Fruit fly (Drosophila melanogaster): ENCODE data around the gene cold.

cold gene

dm6 chr2L:559311-559710, 14.8 kb upstream of the cold start, which contains the start of gene Tspo:
Tspo (plus strand) TSS chr2L:559612.
- TF ChIP-seq CG17801 (GFP tag; optimal IDR thresholded peaks at IDR 0.05; ENCODE audit: partially characterized antibody) = no peak

- no peak for TF ChIP-seq CG17801 (GFP tag; optimal IDR thresholded peaks at IDR 0.05; ENCODE audit: partially characterized antibody)
Observed at dm6 chr2L:559770-560567, 14.1 kb upstream of the cold start, which contains the start of gene rempA. rempA (minus strand) TSS chr2L:560310.

- no peak for TF ChIP-seq CG17801 (GFP tag; optimal IDR thresholded peaks at IDR 0.05; ENCODE audit: partially characterized antibody)
Observed at dm6 chr2L:563314-563713, 10.8 kb upstream of the cold start.

dm6 chr2L:563769-564550, 10.1 kb upstream of the cold start, which contains the start of the genes uncNacbeta and CG2794:
uncNacbeta (minus strand) TSS chr2L:563819.
CG2794 (plus strand) TSS chr2L:564163.
- TF ChIP-seq CG17801 (GFP tag; optimal IDR thresholded peaks at IDR 0.05; ENCODE audit: partially characterized antibody) = no peak

dm6 chr2L:568030-568429, 6.1 kb upstream of the cold start, which contains the start of the genes Nle and Sf3b1:
Nle (minus strand) TSS chr2L:568121.
Sf3b1 (plus strand) TSS chr2L:568340.
- TF ChIP-seq CG17801 (GFP tag; optimal IDR thresholded peaks at IDR 0.05; ENCODE audit: partially characterized antibody) = peak; percentile 28

- no peak for TF ChIP-seq CG17801 (GFP tag; optimal IDR thresholded peaks at IDR 0.05; ENCODE audit: partially characterized antibody)
Observed at dm6 chr2L:576559-577184, 2.6 kb downstream of the cold start, which contains the start of gene Ptth. Ptth (minus strand) TSS chr2L:576896.

- no peak for TF ChIP-seq CG17801 (GFP tag; optimal IDR thresholded peaks at IDR 0.05; ENCODE audit: partially characterized antibody)
Observed at dm6 chr2L:577186-577585, 3.1 kb downstream of the cold start, which contains the start of gene Pph13. Pph13 (plus strand) TSS chr2L:577486.

dm6 chr2L:585268-585667, 11.2 kb downstream of the cold start:
- no peak for TF ChIP-seq CG17801 (GFP tag; optimal IDR thresholded peaks at IDR 0.05; ENCODE audit: partially characterized antibody)

dm6 chr2L:591511-591910, 17.4 kb downstream of the cold start:
- TF ChIP-seq CG17801 (GFP tag; optimal IDR thresholded peaks at IDR 0.05; ENCODE audit: partially characterized antibody) = no peak

dm6 chr2L:594048-594447, 20.0 kb downstream of the cold start:
- TF ChIP-seq CG17801 (GFP tag; optimal IDR thresholded peaks at IDR 0.05; ENCODE audit: partially characterized antibody) = no peak

- no peak for TF ChIP-seq CG17801 (GFP tag; optimal IDR thresholded peaks at IDR 0.05; ENCODE audit: partially characterized antibody)
Observed at dm6 chr2L:594635-595384, 20.7 kb downstream of the cold start, which contains the start of gene Gsc. Gsc (minus strand) TSS chr2L:594685.

- no peak for TF ChIP-seq CG17801 (GFP tag; optimal IDR thresholded peaks at IDR 0.05; ENCODE audit: partially characterized antibody)
Observed at dm6 chr2L:597771-598170, 23.7 kb downstream of the cold start.

- no peak for TF ChIP-seq CG17801 (GFP tag; optimal IDR thresholded peaks at IDR 0.05; ENCODE audit: partially characterized antibody)
Observed at dm6 chr2L:601848-602247, 27.8 kb downstream of the cold start.

- peak; percentile 2 for TF ChIP-seq CG17801 (GFP tag; optimal IDR thresholded peaks at IDR 0.05; ENCODE audit: partially characterized antibody)
Observed at dm6 chr2L:602439-602879, 28.4 kb downstream of the cold start, which contains the start of gene CG13689. CG13689 (plus strand) TSS chr2L:602813.
